Worm (Caenorhabditis elegans) whole organism, L3 larva: ENCODE measurements around the gene F42A10.9.

Experiments used
- R02D3.7 ChIP-seq: fragments of 150-350 bp; optimal IDR thresholded peaks from 2 replicates; lab custom pipeline; 2014; ENCODE audit warnings: missing biosample characterization, missing genetic modification characterization
- ama-1 ChIP-seq: fragments of 150-350 bp; optimal IDR thresholded peaks from 2 replicates; lab custom pipeline; 2018
- daf-12 ChIP-seq: fragments of 150-350 bp; optimal IDR thresholded peaks from 2 replicates; lab custom pipeline; 2014; ENCODE audit warnings: missing biosample characterization, missing genetic modification reagents, missing genetic modification characterization
- elt-1 ChIP-seq: fragments of 150-350 bp; optimal IDR thresholded peaks from 2 replicates; lab custom pipeline; 2014; ENCODE audit warnings: missing biosample characterization, missing genetic modification characterization
- elt-3 ChIP-seq, 3 experiments: fragments of 150-350 bp in 1 of 3; sonication (generic microtip) in 2 of 3; optimal IDR thresholded peaks; 2 replicates in 2 of 3; 4 replicates in 1 of 3; lab custom pipeline; 2014 to 2017; ENCODE audit warnings: missing biosample characterization in 3 of 3, missing genetic modification characterization in 3 of 3
- hmg-11 ChIP-seq: sonication (generic microtip); optimal IDR thresholded peaks from 2 replicates; lab custom pipeline; 2016; ENCODE audit warnings: missing genetic modification characterization, missing compliant biosample characterization
- lsy-12 ChIP-seq: sonication (generic microtip); optimal IDR thresholded peaks from 2 replicates; lab custom pipeline; 2016; ENCODE audit warnings: mild to moderate bottlenecking, missing genetic modification characterization, missing compliant biosample characterization
- nhr-11 ChIP-seq: fragments of 150-350 bp; optimal IDR thresholded peaks from 2 replicates; lab custom pipeline; 2014; ENCODE audit warnings: missing biosample characterization, missing genetic modification characterization
- nhr-12 ChIP-seq: fragments of 150-350 bp; optimal IDR thresholded peaks from 2 replicates; lab custom pipeline; 2014; ENCODE audit warnings: missing biosample characterization, missing genetic modification characterization
- nhr-76 ChIP-seq: fragments of 150-350 bp; sonication (generic microtip); optimal IDR thresholded peaks from 5 replicates; lab custom pipeline; 2014; ENCODE audit warnings: missing biosample characterization, missing genetic modification characterization
- nhr-77 ChIP-seq: fragments of 150-350 bp; optimal IDR thresholded peaks from 2 replicates; lab custom pipeline; 2014; ENCODE audit warnings: missing biosample characterization, missing genetic modification characterization
- unc-39 ChIP-seq: sonication (generic microtip); optimal IDR thresholded peaks from 4 replicates; lab custom pipeline; 2017; ENCODE audit warnings: missing biosample characterization, missing genetic modification characterization
- zag-1 ChIP-seq: fragments of 150-350 bp; optimal IDR thresholded peaks from 2 replicates; lab custom pipeline; 2014; ENCODE audit warnings: missing biosample characterization, missing genetic modification characterization
- ztf-11 ChIP-seq: fragments of 150-350 bp; optimal IDR thresholded peaks from 2 replicates; lab custom pipeline; 2014; ENCODE audit warnings: missing biosample characterization, missing genetic modification characterization

- TF ChIP-seq R02D3.7 (tag; lab: Kevin White, UChicago) = no peak
- no peak for TF ChIP-seq ztf-11 (tag; lab: Kevin White, UChicago)
- no peak for TF ChIP-seq ama-1
- TF ChIP-seq daf-12 (tag; lab: Kevin White, UChicago) = no peak
- no peak for TF ChIP-seq elt-1 (tag; lab: Kevin White, UChicago)
- TF ChIP-seq nhr-76 (tag; lab: Kevin White, UChicago) = no peak
- no peak for TF ChIP-seq nhr-12
- TF ChIP-seq nhr-77 (tag; lab: Kevin White, UChicago) = no peak
- no peak for TF ChIP-seq elt-3 (tag; optimal IDR thresholded peaks at IDR 0.05; lab: Kevin White, UChicago)
- TF ChIP-seq hmg-11 (tag; lab: Kevin White, UChicago) = no peak
- TF ChIP-seq nhr-11 = no peak
- no peak for TF ChIP-seq lsy-12 (tag; lab: Kevin White, UChicago)
- no peak for TF ChIP-seq unc-39
- no peak for TF ChIP-seq zag-1 (tag; lab: Kevin White, UChicago)
Measured at ce11 chrIII:6139328-6139727, 25.0 kb upstream of the F42A10.9 start.
